Fruit fly (Drosophila melanogaster) whole organism, embryonic: Measurements from ENCODE around the gene CG7164.

Source experiments
- Asciz ChIP-seq: fragments of 200-800 bp; sonication (Bioruptor generic); optimal IDR thresholded peaks from 2 replicates; lab custom pipeline; 2017; ENCODE audit warnings: missing biosample characterization, mild to moderate bottlenecking, missing genetic modification characterization, missing genetic modification reagents
- Atf3 ChIP-seq: fragments of 200-800 bp; sonication (Bioruptor generic); optimal IDR thresholded peaks from 3 replicates; lab custom pipeline; 2016; ENCODE audit warnings: missing biosample characterization, missing genetic modification characterization
- Bgb ChIP-seq: fragments of 200-800 bp; sonication (Bioruptor generic); IDR thresholded peaks from 2 replicates; pipeline ENCODE4 v1.3.6; 2022; ENCODE audit warnings: missing biosample characterization, missing genetic modification characterization; ENCODE audit not compliant: partially characterized antibody
- CG10543 ChIP-seq: fragments of 200-800 bp; sonication (Bioruptor generic); optimal IDR thresholded peaks from 3 replicates; lab custom pipeline; 2017; ENCODE audit warnings: missing biosample characterization, mild to moderate bottlenecking, missing genetic modification characterization, moderate library complexity
- CG10979 ChIP-seq: fragments of 200-800 bp; sonication (Bioruptor generic); optimal IDR thresholded peaks from 2 replicates; lab custom pipeline; 2018; ENCODE audit warnings: missing biosample characterization, mild to moderate bottlenecking, missing genetic modification characterization, moderate library complexity
- CG12659 ChIP-seq: fragments of 200-800 bp; sonication (Bioruptor generic); optimal IDR thresholded peaks from 3 replicates; lab custom pipeline; 2017; ENCODE audit warnings: mild to moderate bottlenecking, missing biosample characterization, missing genetic modification reagents, missing genetic modification characterization
- CG13296 ChIP-seq: fragments of 200-800 bp; sonication (Bioruptor generic); optimal IDR thresholded peaks from 3 replicates; lab custom pipeline; 2018; ENCODE audit warnings: missing biosample characterization, mild to moderate bottlenecking, missing genetic modification characterization
- CG14014 ChIP-seq: fragments of 200-800 bp; sonication (Bioruptor generic); IDR thresholded peaks from 2 replicates; pipeline ENCODE4 v1.3.6; 2022; ENCODE audit warnings: missing biosample characterization, missing genetic modification characterization
- CG15696 ChIP-seq: fragments of 200-800 bp; sonication (Bioruptor generic); optimal IDR thresholded peaks from 2 replicates; lab custom pipeline; 2019; ENCODE audit warnings: missing biosample characterization, mild to moderate bottlenecking, missing genetic modification characterization, moderate library complexity
- CG4820 ChIP-seq: fragments of 200-800 bp; sonication (Bioruptor generic); optimal IDR thresholded peaks from 3 replicates; lab custom pipeline; 2016; ENCODE audit warnings: missing biosample characterization, missing genetic modification characterization
- CG4854 ChIP-seq: fragments of 200-800 bp; sonication (Bioruptor generic); optimal IDR thresholded peaks from 2 replicates; lab custom pipeline; 2016; ENCODE audit warnings: missing biosample characterization, missing genetic modification characterization, inconsistent platforms
- CG5245 ChIP-seq: fragments of 200-800 bp; sonication (Bioruptor generic); optimal IDR thresholded peaks from 3 replicates; lab custom pipeline; 2016; ENCODE audit warnings: missing biosample characterization, missing genetic modification characterization
- CG5953 ChIP-seq: fragments of 200-800 bp; sonication (Bioruptor generic); IDR thresholded peaks from 2 replicates; pipeline ENCODE4 v1.3.6; 2022; ENCODE audit warnings: missing biosample characterization, missing genetic modification characterization
- CG6175 ChIP-seq: fragments of 200-800 bp; sonication (Bioruptor generic); IDR thresholded peaks from 3 replicates; pipeline ENCODE4 v1.3.6; 2022; ENCODE audit warnings: missing biosample characterization, missing genetic modification characterization
- CG6272 ChIP-seq: fragments of 200-800 bp; sonication (Bioruptor generic); IDR thresholded peaks from 2 replicates; pipeline ENCODE4 v1.3.6; 2022; ENCODE audit warnings: missing biosample characterization, missing genetic modification characterization
- CG7372 ChIP-seq: fragments of 200-800 bp; sonication (Bioruptor generic); IDR thresholded peaks from 2 replicates; pipeline ENCODE4 v1.3.6; 2022; ENCODE audit warnings: missing biosample characterization, missing genetic modification characterization
- CG7745 ChIP-seq: fragments of 200-800 bp; sonication (Bioruptor generic); optimal IDR thresholded peaks from 2 replicates; lab custom pipeline; 2018; ENCODE audit warnings: missing biosample characterization, mild to moderate bottlenecking, missing genetic modification characterization, moderate library complexity
- CG9817 ChIP-seq: fragments of 200-800 bp; sonication (Bioruptor generic); optimal IDR thresholded peaks from 2 replicates; lab custom pipeline; 2018; ENCODE audit warnings: missing biosample characterization, mild to moderate bottlenecking, missing genetic modification characterization, moderate library complexity
- CkIIα-i1 ChIP-seq: fragments of 200-800 bp; sonication (Bioruptor generic); IDR thresholded peaks from 2 replicates; pipeline ENCODE4 v1.3.6; 2022; ENCODE audit warnings: missing biosample characterization, missing genetic modification characterization
- Dek ChIP-seq: fragments of 200-800 bp; sonication (Bioruptor generic); optimal IDR thresholded peaks from 3 replicates; lab custom pipeline; 2019; ENCODE audit warnings: missing biosample characterization, mild to moderate bottlenecking, missing genetic modification characterization, moderate library complexity
- Dp ChIP-seq: fragments of 200-800 bp; sonication (Bioruptor generic); optimal IDR thresholded peaks from 2 replicates; lab custom pipeline; 2018; ENCODE audit warnings: missing biosample characterization, mild to moderate bottlenecking, missing genetic modification characterization, moderate library complexity
- Fer2 ChIP-seq: fragments of 200-800 bp; sonication (Bioruptor generic); optimal IDR thresholded peaks from 2 replicates; lab custom pipeline; 2018; ENCODE audit warnings: missing biosample characterization, mild to moderate bottlenecking, missing genetic modification characterization, moderate library complexity
- Fer3 ChIP-seq: fragments of 200-800 bp; sonication (Bioruptor generic); optimal IDR thresholded peaks from 2 replicates; lab custom pipeline; 2018; ENCODE audit warnings: missing biosample characterization, mild to moderate bottlenecking, missing genetic modification characterization, moderate library complexity
- Hr78 ChIP-seq, 2 experiments: fragments of 200-800 bp in 1 of 2; fragments of >200 bp in 1 of 2; sonication (Bioruptor generic) in 1 of 2; optimal IDR thresholded peaks; 2 replicates each; lab custom pipeline; 2017 to 2019; ENCODE audit warnings: missing biosample characterization in 2 of 2, missing genetic modification characterization in 2 of 2, mild to moderate bottlenecking in 1 of 2, moderate library complexity in 1 of 2
- Jarid2 ChIP-seq: fragments of 200-800 bp; sonication (Bioruptor generic); optimal IDR thresholded peaks from 3 replicates; lab custom pipeline; 2017; ENCODE audit warnings: mild to moderate bottlenecking, missing biosample characterization, missing genetic modification reagents, missing genetic modification characterization
- Lim3 ChIP-seq: fragments of 200-800 bp; sonication (Bioruptor generic); IDR thresholded peaks from 2 replicates; pipeline ENCODE4 v1.3.6; 2022; ENCODE audit warnings: missing biosample characterization, missing genetic modification characterization
- MTF-1 ChIP-seq: fragments of 200-800 bp; sonication (Bioruptor generic); optimal IDR thresholded peaks from 2 replicates; lab custom pipeline; 2018; ENCODE audit warnings: missing biosample characterization, mild to moderate bottlenecking, missing genetic modification characterization, borderline replicate concordance
- Myb ChIP-seq: fragments of 200-800 bp; sonication (Bioruptor generic); optimal IDR thresholded peaks from 2 replicates; lab custom pipeline; 2016; ENCODE audit warnings: missing biosample characterization, missing genetic modification characterization
- Nf-YB ChIP-seq: fragments of 200-800 bp; sonication (Bioruptor generic); optimal IDR thresholded peaks from 3 replicates; lab custom pipeline; 2019; ENCODE audit warnings: missing biosample characterization, mild to moderate bottlenecking, missing genetic modification characterization, moderate library complexity
- Nf-YC ChIP-seq: fragments of 200-800 bp; optimal IDR thresholded peaks from 3 replicates; lab custom pipeline; 2019; ENCODE audit warnings: missing biosample characterization, mild to moderate bottlenecking, missing genetic modification characterization, moderate library complexity
- Oaz ChIP-seq: fragments of 200-800 bp; sonication (Bioruptor generic); IDR thresholded peaks from 2 replicates; pipeline ENCODE4 v1.3.6; 2022; ENCODE audit warnings: missing biosample characterization, missing genetic modification characterization
- Sox102F ChIP-seq: fragments of 200-800 bp; sonication (Bioruptor generic); optimal IDR thresholded peaks from 2 replicates; lab custom pipeline; 2018; ENCODE audit warnings: missing biosample characterization, mild to moderate bottlenecking, missing genetic modification characterization, moderate library complexity
- Trl ChIP-seq, 3 experiments: fragments of >200 bp in 2 of 3; fragments of 200-800 bp in 1 of 3; sonication (Bioruptor generic) in 1 of 3; optimal IDR thresholded peaks; 2 replicates in 1 of 3; 3 replicates in 2 of 3; lab custom pipeline; 2016 to 2017; ENCODE audit warnings: missing biosample characterization in 1 of 3, missing genetic modification characterization in 1 of 3
- Usf ChIP-seq: fragments of 200-800 bp; sonication (Bioruptor generic); optimal IDR thresholded peaks from 2 replicates; lab custom pipeline; 2017; ENCODE audit warnings: missing genotype, missing biosample characterization, missing genetic modification characterization
- ac ChIP-seq: fragments of 200-800 bp; sonication (Bioruptor generic); optimal IDR thresholded peaks from 3 replicates; lab custom pipeline; 2017; ENCODE audit warnings: missing biosample characterization, mild to moderate bottlenecking, missing genetic modification characterization
- bbx ChIP-seq: fragments of 200-800 bp; sonication (Bioruptor generic); IDR thresholded peaks from 2 replicates; pipeline ENCODE4 v1.3.6; 2022; ENCODE audit warnings: missing biosample characterization, missing genetic modification characterization; ENCODE audit not compliant: partially characterized antibody
- dmrt99B ChIP-seq: fragments of 200-800 bp; sonication (Bioruptor generic); optimal IDR thresholded peaks from 2 replicates; lab custom pipeline; 2018; ENCODE audit warnings: missing biosample characterization, mild to moderate bottlenecking, missing genetic modification characterization, moderate library complexity
- dpn ChIP-seq, 2 experiments: fragments of 200-800 bp; sonication (Bioruptor generic); optimal IDR thresholded peaks; 3 replicates each; lab custom pipeline; 2016; ENCODE audit warnings: missing biosample characterization in 2 of 2, missing genetic modification characterization in 2 of 2
- fd3F ChIP-seq: fragments of 200-800 bp; sonication (Bioruptor generic); optimal IDR thresholded peaks from 2 replicates; lab custom pipeline; 2018; ENCODE audit warnings: missing biosample characterization, mild to moderate bottlenecking, missing genetic modification characterization, moderate library complexity
- ham ChIP-seq: fragments of 200-800 bp; sonication (Bioruptor generic); IDR thresholded peaks from 2 replicates; pipeline ENCODE4 v1.3.6; 2022; ENCODE audit warnings: missing biosample characterization, missing genetic modification characterization
- kah ChIP-seq: fragments of 200-800 bp; sonication (Bioruptor generic); optimal IDR thresholded peaks from 2 replicates; lab custom pipeline; 2018; ENCODE audit warnings: missing biosample characterization, mild to moderate bottlenecking, missing genetic modification characterization
- nmo ChIP-seq: fragments of 200-800 bp; sonication (Bioruptor generic); optimal IDR thresholded peaks from 2 replicates; lab custom pipeline; 2018; ENCODE audit warnings: missing biosample characterization, mild to moderate bottlenecking, missing genetic modification characterization, moderate library complexity
- pita ChIP-seq: fragments of 200-800 bp; sonication (Bioruptor generic); optimal IDR thresholded peaks from 2 replicates; lab custom pipeline; 2017; ENCODE audit warnings: missing biosample characterization, mild to moderate bottlenecking, missing genetic modification characterization
- run ChIP-seq: fragments of 200-800 bp; sonication (Bioruptor generic); optimal IDR thresholded peaks from 3 replicates; lab custom pipeline; 2018; ENCODE audit warnings: missing biosample characterization, mild to moderate bottlenecking, missing genetic modification characterization
- slou ChIP-seq: fragments of 200-800 bp; sonication (Bioruptor generic); optimal IDR thresholded peaks from 3 replicates; lab custom pipeline; 2016; ENCODE audit warnings: missing biosample characterization, missing genetic modification characterization
- tll ChIP-seq, 2 experiments: fragments of 200-800 bp in 1 of 2; fragments of >200 bp in 1 of 2; sonication (Bioruptor generic) in 1 of 2; optimal IDR thresholded peaks; 2 replicates each; lab custom pipeline; 2017 to 2019; ENCODE audit warnings: missing biosample characterization in 2 of 2, missing genetic modification characterization in 2 of 2, mild to moderate bottlenecking in 1 of 2, moderate library complexity in 1 of 2
- trem ChIP-seq: fragments of 200-800 bp; optimal IDR thresholded peaks from 3 replicates; lab custom pipeline; 2019; ENCODE audit warnings: missing biosample characterization, mild to moderate bottlenecking, missing genetic modification characterization, moderate library complexity
- tx ChIP-seq: fragments of 200-800 bp; sonication (Bioruptor generic); optimal IDR thresholded peaks from 2 replicates; lab custom pipeline; 2016; ENCODE audit warnings: missing biosample characterization, missing genetic modification characterization
- yki ChIP-seq: fragments of >200 bp; optimal IDR thresholded peaks from 3 replicates; lab custom pipeline; 2018
- zf30C ChIP-seq: fragments of 200-800 bp; sonication (Bioruptor generic); optimal IDR thresholded peaks from 3 replicates; lab custom pipeline; 2018; ENCODE audit warnings: missing biosample characterization, mild to moderate bottlenecking, missing genetic modification characterization

The CG7164 gene

dm6 chr2L:7810519-7810918 is 29.3 kb downstream of the CG7164 start, which contains the start of gene Cdc14 (continued):
- no peak for TF ChIP-seq CG6272
- TF ChIP-seq Asciz = no peak
- TF ChIP-seq Myb (GFP tag; lab: Kevin White, UChicago) = peak; percentile 88
- no peak for TF ChIP-seq ham (GFP tag; lab: Robert Waterston, UW)
- no peak for TF ChIP-seq trem
- TF ChIP-seq Nf-YB = no peak
- peak in 1 of 2 experiments; percentile 13 for TF ChIP-seq dpn (GFP tag; optimal IDR thresholded peaks at IDR 0.05; lab: Kevin White, UChicago)
- TF ChIP-seq Jarid2 = peak; percentile 54
- TF ChIP-seq MTF-1 = peak; percentile 20
- TF ChIP-seq CG7745 (tag; lab: Kevin White, UChicago) = no peak
- no peak for TF ChIP-seq Fer3 (tag; lab: Kevin White, UChicago)
- no peak for TF ChIP-seq CG6175
- no peak for TF ChIP-seq CG9817 (tag; lab: Kevin White, UChicago)
- TF ChIP-seq nmo (GFP tag; lab: Kevin White, UChicago) = no peak
- TF ChIP-seq CG4820 = no peak
- no peak for TF ChIP-seq kah
- no peak for TF ChIP-seq tx (GFP tag; lab: Kevin White, UChicago)
- no peak for TF ChIP-seq dmrt99B
- TF ChIP-seq Oaz = no peak
- no peak for TF ChIP-seq fd3F (GFP tag; lab: Kevin White, UChicago)
- TF ChIP-seq CG10979 (tag; lab: Kevin White, UChicago) = no peak
- no peak for TF ChIP-seq Trl (optimal IDR thresholded peaks at IDR 0.05; lab: Kevin White, UChicago)
- no peak for TF ChIP-seq Trl (GFP tag; optimal IDR thresholded peaks at IDR 0.05; lab: Kevin White, UChicago)
- TF ChIP-seq CG14014 = no peak
- TF ChIP-seq Sox102F (GFP tag; lab: Kevin White, UChicago) = no peak
- no peak for TF ChIP-seq CG10543
- TF ChIP-seq CG4854 (GFP tag; lab: Kevin White, UChicago) = no peak
- peak; percentile 55; the same call in 1 of the 2 replicates for TF ChIP-seq bbx (GFP tag; lab: Robert Waterston, UW)
- TF ChIP-seq Dek = no peak
- no peak for TF ChIP-seq CG7372
- TF ChIP-seq Nf-YC (tag; lab: Kevin White, UChicago) = no peak
- TF ChIP-seq tll (GFP tag; optimal IDR thresholded peaks at IDR 0.05; lab: Kevin White, UChicago) = no peak
- no peak for TF ChIP-seq zf30C (GFP tag; lab: Kevin White, UChicago)
- TF ChIP-seq CG13296 (GFP tag; lab: Kevin White, UChicago) = peak; percentile 46
- no peak for TF ChIP-seq Usf (GFP tag; lab: Kevin White, UChicago)
- TF ChIP-seq run = no peak
- TF ChIP-seq Bgb (GFP tag; lab: Robert Waterston, UW) = peak; percentile 55; the same call in 1 of the 2 replicates
- no peak for TF ChIP-seq CG15696 (tag; lab: Kevin White, UChicago)
- no peak for TF ChIP-seq Dp (GFP tag; lab: Kevin White, UChicago)
- TF ChIP-seq CG12659 (GFP tag; lab: Kevin White, UChicago) = peak; percentile 3
- TF ChIP-seq Hr78 (GFP tag; optimal IDR thresholded peaks at IDR 0.05; lab: Kevin White, UChicago) = no peak
- no peak for TF ChIP-seq slou (GFP tag; lab: Kevin White, UChicago)
- no peak for TF ChIP-seq CG5245 (GFP tag; lab: Kevin White, UChicago)
- no peak for TF ChIP-seq pita (GFP tag; lab: Kevin White, UChicago)
- TF ChIP-seq ac = no peak
- TF ChIP-seq CkIIα-i1 = no peak
- no peak for TF ChIP-seq Lim3 (GFP tag; lab: Robert Waterston, UW)
- no peak for TF ChIP-seq Fer2
- TF ChIP-seq yki (lab: Kevin White, UChicago) = no peak
- no peak for TF ChIP-seq Atf3 (GFP tag; lab: Kevin White, UChicago)
- TF ChIP-seq CG5953 = no peak; the same call in 1 of the 2 replicates
